Worm (Caenorhabditis elegans): ENCODE results near the gene Y39B6A.29.

ce11 chrV:19053281-19053680 is 28.7 kb upstream of the Y39B6A.29 start:
- TF ChIP-seq ref-1 (GFP tag; conservative IDR thresholded peaks at IDR 0.05) (no peak), ztf-23 (GFP tag; IDR thresholded peaks at IDR 0.05) (no peak)

Measured in whole organism, midembryonic.